Worm (Caenorhabditis elegans): ENCODE data around the gene F10E9.1.

DNA sequence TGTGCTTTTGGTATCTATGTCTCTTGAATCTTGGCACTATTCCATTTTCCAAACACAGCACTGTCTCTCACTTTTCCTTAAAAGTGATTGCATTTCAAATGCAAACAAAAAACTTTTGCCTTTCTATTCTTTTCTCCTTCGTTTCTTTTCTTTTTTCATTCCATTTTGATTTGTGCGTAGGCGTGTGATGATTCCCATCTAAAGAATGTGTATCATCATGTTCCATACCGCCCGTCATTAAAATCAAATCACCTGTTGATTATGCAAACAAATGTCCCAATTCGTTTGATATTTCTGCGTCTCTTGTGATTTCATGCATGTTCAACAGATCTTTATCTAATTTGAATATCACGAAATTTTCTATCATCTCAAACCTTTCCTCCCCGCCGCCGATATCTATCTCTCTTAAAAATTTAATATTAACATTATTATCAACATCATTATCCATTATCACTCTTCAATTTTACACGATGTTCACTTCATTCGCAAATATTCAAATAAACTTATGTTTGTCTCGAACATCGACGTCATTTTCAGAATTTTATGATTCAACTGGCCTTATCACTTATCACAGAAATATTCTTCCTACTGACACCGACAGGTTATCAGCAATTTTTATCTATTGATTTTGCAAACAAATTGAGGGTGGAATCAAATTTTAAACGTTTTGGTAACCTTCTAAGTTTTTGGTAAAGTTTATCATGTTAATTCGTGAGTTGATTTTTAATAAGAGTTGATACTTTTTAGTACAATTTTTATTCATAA is 31.5 kb upstream of the F10E9.1 start:
- TF ChIP-seq ces-1 (GFP tag; optimal IDR thresholded peaks at IDR 0.05) (no peak), ztf-11 (tag; optimal IDR thresholded peaks at IDR 0.05) (no peak), pha-4 (tag; optimal IDR thresholded peaks at IDR 0.05) (no peak), nhr-12 (tag; optimal IDR thresholded peaks at IDR 0.05) (no peak), lin-13 (tag; optimal IDR thresholded peaks at IDR 0.05) (no peak), snpc-4 (tag; optimal IDR thresholded peaks at IDR 0.05) (no peak)
